Worm (Caenorhabditis elegans): ENCODE data around the gene F38H4.4.
A peak's percentile ranks its signal among the peaks of the same experiment; 100 is the strongest.

Gene F38H4.4

DNA sequence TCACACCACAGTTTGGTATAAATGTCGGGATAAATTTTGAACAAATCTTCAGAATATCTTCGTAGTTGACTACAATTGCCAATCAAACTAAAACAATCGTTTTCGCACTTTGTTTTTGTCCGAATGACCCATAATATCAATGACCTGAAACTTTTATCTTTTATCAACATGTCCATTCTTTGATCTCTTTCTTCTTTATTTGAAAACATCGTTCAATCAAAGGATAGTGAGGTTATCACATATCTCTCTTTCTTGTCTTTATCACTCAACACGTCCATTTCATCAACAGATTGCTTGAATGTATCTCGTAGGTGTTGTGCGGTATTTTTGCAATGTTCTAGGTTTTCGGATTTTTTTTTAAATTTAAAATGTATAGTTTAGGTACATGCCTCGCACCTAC lies 39.0 kb upstream of the F38H4.4 start:
- no peak for TF ChIP-seq pag-3 (tag; optimal IDR thresholded peaks at IDR 0.05; ENCODE audit: borderline replicate concordance)
- no peak for TF ChIP-seq rnt-1 (tag; optimal IDR thresholded peaks at IDR 0.05)
- no peak for TF ChIP-seq nfya-1 (tag; optimal IDR thresholded peaks at IDR 0.05)
- no peak for TF ChIP-seq ztf-16 (tag; optimal IDR thresholded peaks at IDR 0.05)
- no peak for TF ChIP-seq odd-2 (tag; optimal IDR thresholded peaks at IDR 0.05)
- TF ChIP-seq pros-1 (tag; optimal IDR thresholded peaks at IDR 0.05), result no peak
- TF ChIP-seq ceh-9 (tag; optimal IDR thresholded peaks at IDR 0.05), result no peak

- TF ChIP-seq nfya-1 (tag; optimal IDR thresholded peaks at IDR 0.05), result peak; percentile 73
- TF ChIP-seq pros-1 (tag; optimal IDR thresholded peaks at IDR 0.05), result peak; percentile 27
- peak; percentile 58 for TF ChIP-seq ceh-31 (tag; optimal IDR thresholded peaks at IDR 0.05)
- peak; percentile 84 for TF ChIP-seq ceh-18 (tag; optimal IDR thresholded peaks at IDR 0.05)
- TF ChIP-seq ceh-14 (tag; optimal IDR thresholded peaks at IDR 0.05), result peak; percentile 0
- peak; percentile 82 for TF ChIP-seq unc-42 (tag; optimal IDR thresholded peaks at IDR 0.05)
- TF ChIP-seq ets-4 (tag; optimal IDR thresholded peaks at IDR 0.05), result no peak
- TF ChIP-seq tbx-2 (tag; optimal IDR thresholded peaks at IDR 0.05), result peak; percentile 66
- TF ChIP-seq zip-5 (tag; optimal IDR thresholded peaks at IDR 0.05), result no peak
Observed at ce11 chrIV:11809708-11810114, 38.4 kb upstream of the F38H4.4 start.

DNA sequence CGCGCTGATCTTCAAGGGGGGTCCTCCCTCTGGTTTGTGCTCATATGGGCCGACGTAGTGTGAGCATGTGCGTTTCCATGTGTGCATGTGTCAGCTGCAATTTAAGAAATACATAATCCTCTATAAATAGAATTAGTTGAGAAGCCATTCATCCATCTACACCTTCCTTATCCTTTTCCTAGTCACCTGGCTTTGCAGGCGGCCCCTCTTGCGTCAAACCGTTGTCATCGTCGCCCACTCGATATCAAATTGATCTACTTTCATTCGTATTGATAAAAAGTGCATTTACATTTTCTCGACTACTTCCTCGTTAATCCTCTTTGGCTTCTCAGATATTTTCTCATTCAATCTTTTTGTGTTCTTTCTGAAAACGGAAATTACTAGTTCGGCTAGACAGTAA lies 36.0 kb upstream of the F38H4.4 start:
- TF ChIP-seq nhr-11 (tag; optimal IDR thresholded peaks at IDR 0.05), result no peak

- TF ChIP-seq ceh-19 (GFP tag; optimal IDR thresholded peaks at IDR 0.05) (no peak), hlh-8 (tag; optimal IDR thresholded peaks at IDR 0.05) (no peak), ttx-3 (tag; optimal IDR thresholded peaks at IDR 0.05) (no peak), sdc-2 (tag; optimal IDR thresholded peaks at IDR 0.05) (no peak), dmd-4 (tag; optimal IDR thresholded peaks at IDR 0.05; ENCODE audit: borderline replicate concordance) (no peak), ahr-1 (tag; optimal IDR thresholded peaks at IDR 0.05) (no peak), fax-1 (tag; optimal IDR thresholded peaks at IDR 0.05) (no peak), npax-4 (tag; optimal IDR thresholded peaks at IDR 0.05) (no peak), pqm-1 (tag; optimal IDR thresholded peaks at IDR 0.05) (no peak), pag-3 (tag; optimal IDR thresholded peaks at IDR 0.05; ENCODE audit: borderline replicate concordance) (no peak), pha-2 (tag; optimal IDR thresholded peaks at IDR 0.05) (no peak), ceh-48 (tag; optimal IDR thresholded peaks at IDR 0.05) (no peak)
Observed at ce11 chrIV:11813901-11814300, 34.2 kb upstream of the F38H4.4 start, which contains the start of gene M117.1. Gene M117.1 (plus strand): TSS chrIV:11814247.

DNA sequence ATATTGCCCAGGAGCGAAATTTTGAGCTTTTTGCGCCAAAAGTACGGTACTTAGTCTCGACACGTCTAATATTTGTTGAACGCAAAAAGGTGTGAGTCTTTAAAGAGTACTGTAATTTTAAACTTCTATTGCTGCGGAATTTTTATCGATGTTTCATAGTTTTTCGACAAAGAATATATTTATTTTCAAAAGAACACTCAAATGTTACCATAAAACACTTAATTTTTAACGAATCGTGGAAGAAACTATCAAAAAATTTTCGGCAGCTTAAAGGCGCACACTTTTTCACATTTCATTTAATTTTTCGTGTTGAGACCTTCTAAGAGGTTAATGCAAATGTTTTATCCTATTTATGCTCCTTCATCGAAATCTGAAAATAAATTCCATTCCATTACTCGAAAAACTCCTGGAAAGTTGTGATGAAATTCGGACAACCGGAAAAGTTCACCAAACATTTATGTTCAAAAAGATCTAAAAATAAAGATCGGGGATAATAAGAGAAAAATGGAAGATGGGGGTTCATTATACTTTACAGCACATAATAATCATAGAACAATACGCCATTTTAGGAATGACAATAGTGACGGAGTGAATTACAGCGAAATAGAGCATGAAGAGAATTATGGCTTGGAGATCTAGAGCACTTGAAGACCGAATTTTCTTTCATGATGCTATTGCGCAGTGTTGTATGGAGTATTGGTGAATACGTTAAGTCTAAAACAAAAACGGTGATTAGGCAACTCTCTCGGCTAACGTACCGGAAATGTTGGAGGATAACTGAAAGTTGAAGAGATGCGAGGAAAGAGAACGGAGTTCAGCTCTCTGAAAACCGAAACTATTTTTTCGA lies 27.8 kb upstream of the F38H4.4 start:
- peak; percentile 63 for TF ChIP-seq ama-1 (optimal IDR thresholded peaks at IDR 0.05)
- no peak for TF ChIP-seq fax-1 (tag; optimal IDR thresholded peaks at IDR 0.05)

DNA sequence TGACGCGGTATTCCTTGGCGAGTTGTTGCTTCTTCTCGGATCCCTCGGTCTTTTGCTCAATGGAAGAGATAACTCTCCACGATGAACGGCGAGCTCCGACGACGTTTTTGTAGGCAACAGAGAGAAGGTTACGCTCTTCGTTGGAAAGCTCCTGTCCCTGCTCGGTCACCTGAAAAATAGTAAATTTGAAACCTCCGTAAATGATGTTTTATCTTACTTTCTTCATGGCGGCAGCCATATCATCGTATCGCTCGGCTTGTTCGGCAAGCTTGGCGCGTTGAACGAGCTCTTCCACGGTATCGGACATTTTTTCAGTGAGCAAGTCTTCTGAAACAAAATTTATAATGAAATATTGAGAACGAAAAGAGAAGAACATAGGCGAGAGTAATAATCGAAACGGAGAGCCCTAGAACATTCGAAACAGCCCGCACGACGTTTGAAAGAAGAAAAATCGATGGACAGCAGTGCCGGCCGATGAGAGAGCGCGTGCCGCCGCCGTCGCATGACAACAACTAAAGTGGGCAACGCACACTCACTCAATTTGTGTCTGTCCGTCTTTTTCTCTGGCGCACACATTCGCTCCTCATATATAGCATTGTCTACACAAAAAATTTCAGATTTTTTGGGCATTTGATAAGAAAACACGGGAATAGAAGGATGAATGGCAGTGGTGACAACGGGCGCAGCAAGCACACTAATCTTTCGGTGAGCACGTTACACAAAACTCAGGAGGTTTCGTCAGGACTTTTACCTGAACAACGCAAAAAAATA lies 26.3 kb upstream of the F38H4.4 start, which contains the start of the genes par-5 and M117.3:
Gene par-5, minus strand, starts transcription at position 334 of the 771 bp plus-strand sequence.
Gene M117.3, plus strand, starts transcription at position 616 of the 771 bp plus-strand sequence.
- TF ChIP-seq ceh-31 (tag; optimal IDR thresholded peaks at IDR 0.05), result peak; percentile 79
- peak; percentile 19 for TF ChIP-seq madf-2 (tag; optimal IDR thresholded peaks at IDR 0.05)
- peak; percentile 49 for TF ChIP-seq ref-2 (tag; optimal IDR thresholded peaks at IDR 0.05)
- peak; percentile 20 for TF ChIP-seq pqm-1 (tag; optimal IDR thresholded peaks at IDR 0.05)
- TF ChIP-seq syd-9 (tag; optimal IDR thresholded peaks at IDR 0.05), result peak; percentile 2
- peak; percentile 61 for TF ChIP-seq nfya-1 (tag; optimal IDR thresholded peaks at IDR 0.05)
- TF ChIP-seq gmeb-2 (tag; optimal IDR thresholded peaks at IDR 0.05), result no peak
- TF ChIP-seq fkh-6 (tag; optimal IDR thresholded peaks at IDR 0.05), result no peak
- TF ChIP-seq ceh-34 (tag; optimal IDR thresholded peaks at IDR 0.05), result peak; percentile 15
- peak; percentile 53 for TF ChIP-seq ceh-14 (tag; optimal IDR thresholded peaks at IDR 0.05)
- peak; percentile 1 for TF ChIP-seq hlh-8 (tag; optimal IDR thresholded peaks at IDR 0.05)
- no peak for TF ChIP-seq pag-3 (tag; optimal IDR thresholded peaks at IDR 0.05; ENCODE audit: borderline replicate concordance)
- peak; percentile 24 for TF ChIP-seq dve-1 (tag; optimal IDR thresholded peaks at IDR 0.05)
- TF ChIP-seq ceh-30 (tag; optimal IDR thresholded peaks at IDR 0.05), result no peak
- no peak for TF ChIP-seq ceh-45 (GFP tag; IDR thresholded peaks at IDR 0.05)
- TF ChIP-seq hlh-30 (tag; optimal IDR thresholded peaks at IDR 0.05; ENCODE audit: insufficient read depth), result peak; percentile 92
- TF ChIP-seq unc-42 (tag; optimal IDR thresholded peaks at IDR 0.05), result peak; percentile 80
- peak; percentile 36 for TF ChIP-seq tbx-2 (tag; optimal IDR thresholded peaks at IDR 0.05)
- TF ChIP-seq ceh-48 (tag; optimal IDR thresholded peaks at IDR 0.05), result peak; percentile 98
- TF ChIP-seq elt-2 (tag; optimal IDR thresholded peaks at IDR 0.05), result peak; percentile 1

Measured in whole organism, late embryonic.